Worm (Caenorhabditis elegans) whole organism, young adult: ENCODE data around the gene C39B10.4.

ENCODE experiments used
- B0336.3 ChIP-seq: fragments of 200-800 bp; sonication (Bioruptor generic); IDR thresholded peaks from 2 replicates; pipeline ENCODE4 v1.3.6; 2022; ENCODE audit warnings: missing genetic modification characterization, missing compliant biosample characterization
- F39B2.1 ChIP-seq: fragments of 200-800 bp; sonication (Bioruptor generic); IDR thresholded peaks from 2 replicates; pipeline ENCODE4 v1.3.6; 2022; ENCODE audit warnings: missing genetic modification reagents, missing genetic modification characterization, missing compliant biosample characterization
- die-1 ChIP-seq: sonication (generic microtip); optimal IDR thresholded peaks from 2 replicates; lab custom pipeline; 2016; ENCODE audit warnings: missing genotype, mild to moderate bottlenecking, missing genetic modification characterization, missing compliant biosample characterization
- lir-1 ChIP-seq: fragments of 200-800 bp; sonication (Bioruptor generic); conservative IDR thresholded peaks from 2 replicates; pipeline ENCODE4 v1.3.6; 2022; ENCODE audit warnings: missing genetic modification reagents, missing genetic modification characterization, missing compliant biosample characterization
- mxl-1 ChIP-seq: sonication (generic microtip); optimal IDR thresholded peaks from 2 replicates; lab custom pipeline; 2016; ENCODE audit warnings: missing genetic modification characterization, missing compliant biosample characterization
- pha-4 ChIP-seq: fragments of 150-350 bp; sonication (generic microtip); optimal IDR thresholded peaks from 2 replicates; lab custom pipeline; 2014; ENCODE audit warnings: missing biosample characterization, missing genetic modification reagents, missing genetic modification characterization
- unc-130 ChIP-seq: sonication (generic microtip); optimal IDR thresholded peaks from 2 replicates; lab custom pipeline; 2016; ENCODE audit warnings: missing genetic modification reagents, missing genetic modification characterization, missing compliant biosample characterization

DNA sequence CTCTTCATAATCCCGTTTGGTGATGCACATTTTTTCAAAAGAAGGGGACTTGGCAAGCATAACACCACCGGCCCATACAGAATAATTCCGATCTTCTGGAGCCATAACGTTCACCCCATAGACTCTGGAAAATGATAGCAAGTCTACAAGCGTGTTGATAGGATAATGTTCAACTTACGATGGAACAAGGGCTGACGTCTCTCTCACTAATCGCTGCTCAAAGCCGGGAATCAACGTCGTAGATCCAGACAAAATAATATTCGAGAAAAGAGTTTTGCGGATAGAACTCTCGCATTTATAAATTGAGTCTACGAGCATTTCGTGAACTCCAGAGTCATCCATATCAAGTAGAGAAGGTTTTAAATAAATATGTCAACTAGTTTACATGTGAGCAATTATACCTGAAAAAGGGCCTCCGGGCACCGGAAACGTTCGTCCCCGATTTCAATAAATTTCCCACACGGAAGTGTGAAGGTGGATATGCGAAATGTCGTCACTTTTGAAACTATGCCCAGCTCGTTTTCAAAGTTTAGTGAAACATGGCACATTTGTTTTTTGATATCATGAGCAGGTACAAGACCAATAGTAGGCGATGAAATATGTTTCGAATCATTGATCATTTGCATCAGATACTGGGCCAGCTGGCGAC, 47.2 kb downstream of the C39B10.4 start:
- TF ChIP-seq F39B2.1 (GFP tag; lab: Robert Waterston, UW), result no peak
- TF ChIP-seq B0336.3 (GFP tag; lab: Robert Waterston, UW), result no peak
- TF ChIP-seq unc-130 (GFP tag; lab: Kevin White, UChicago), result no peak
- no peak for TF ChIP-seq die-1 (tag; lab: Kevin White, UChicago)
- TF ChIP-seq lir-1, result no peak
- TF ChIP-seq mxl-1 (tag; lab: Kevin White, UChicago), result no peak
- no peak for TF ChIP-seq pha-4 (tag; lab: Kevin White, UChicago)
